Fruit fly (Drosophila melanogaster): Measurements from ENCODE around the gene PolE1.

The PolE1 gene

dm6 chr3R:23346893-23347396, 983 bp upstream of the PolE1 start (continued):
- TF ChIP-seq Hr78 (GFP tag; optimal IDR thresholded peaks at IDR 0.05) (no peak), CG11085 (GFP tag; IDR thresholded peaks at IDR 0.05) (no peak), tx (GFP tag; optimal IDR thresholded peaks at IDR 0.05) (no peak), dmrt99B (tag; optimal IDR thresholded peaks at IDR 0.05) (peak; percentile 69), CG8944 (GFP tag; optimal IDR thresholded peaks at IDR 0.05) (peak; percentile 1), Oaz (GFP tag; IDR thresholded peaks at IDR 0.05) (no peak), ci (GFP tag; IDR thresholded peaks at IDR 0.05) (peak; percentile 71), stc (GFP tag; IDR thresholded peaks at IDR 0.05) (0 out of 2 replicates have a peak, but pooled peaks have one; percentile 44), so (GFP tag; IDR thresholded peaks at IDR 0.05) (no peak), CG32532 (GFP tag; IDR thresholded peaks at IDR 0.05) (peak; percentile 77), Mrtf (GFP tag; IDR thresholded peaks at IDR 0.05) (no peak)

dm6 chr3R:23355829-23356738, 8.2 kb downstream of the PolE1 start, which contains the start of the genes ATPsynCF6 and Sec13:
TSS of gene ATPsynCF6 (minus strand) at chr3R:23356064.
TSS of gene Sec13 (plus strand) at chr3R:23356278.
- TF ChIP-seq Sry-δ (GFP tag; optimal IDR thresholded peaks at IDR 0.05) (peak; percentile 91), stwl (tag; optimal IDR thresholded peaks at IDR 0.05) (peak; percentile 73), CG34422 (GFP tag; IDR thresholded peaks at IDR 0.05) (peak; percentile 11; the same call in 1 of the 3 replicates), h (optimal IDR thresholded peaks at IDR 0.05) (no peak), ranshi (GFP tag; IDR thresholded peaks at IDR 0.05) (no peak; the same call in 1 of the 2 replicates), Rx (GFP tag; IDR thresholded peaks at IDR 0.05) (no peak), CG15601 (tag; optimal IDR thresholded peaks at IDR 0.05) (peak; percentile 37), sd (tag; optimal IDR thresholded peaks at IDR 0.05) (no peak), Mes4 (GFP tag; optimal IDR thresholded peaks at IDR 0.05) (no peak), jing (GFP tag; optimal IDR thresholded peaks at IDR 0.05) (no peak), Sox102F (GFP tag; optimal IDR thresholded peaks at IDR 0.05) (peak; percentile 29), az2 (GFP tag; optimal IDR thresholded peaks at IDR 0.05) (no peak), al (GFP tag; IDR thresholded peaks at IDR 0.05) (peak; percentile 42; the same call in 1 of the 2 replicates), CG6791 (GFP tag; IDR thresholded peaks at IDR 0.05; ENCODE audit: partially characterized antibody) (peak; percentile 91), Lhr (GFP tag; optimal IDR thresholded peaks at IDR 0.05) (no peak), grau (tag; optimal IDR thresholded peaks at IDR 0.05) (peak; percentile 52), gce (GFP tag; IDR thresholded peaks at IDR 0.05) (no peak), Myb (GFP tag; optimal IDR thresholded peaks at IDR 0.05) (peak; percentile 13), NC2β (GFP tag; optimal IDR thresholded peaks at IDR 0.05) (no peak), CG10979 (tag; optimal IDR thresholded peaks at IDR 0.05) (peak; percentile 46), PHDP (tag; optimal IDR thresholded peaks at IDR 0.05) (peak; percentile 28), sima (GFP tag; optimal IDR thresholded peaks at IDR 0.05) (no peak), CG17361 (GFP tag; IDR thresholded peaks at IDR 0.05) (0 out of 3 replicates have a peak, but pooled peaks have one; percentile 52), CG17568 (GFP tag; optimal IDR thresholded peaks at IDR 0.05) (no peak), H15 (GFP tag; IDR thresholded peaks at IDR 0.05) (peak; percentile 44; the same call in 1 of the 3 replicates), CG18476 (GFP tag; optimal IDR thresholded peaks at IDR 0.05) (peak; percentile 29), CG8478 (optimal IDR thresholded peaks at IDR 0.05) (no peak), CG14965 (GFP tag; optimal IDR thresholded peaks at IDR 0.05; ENCODE audit: borderline replicate concordance) (no peak), cwo (GFP tag; optimal IDR thresholded peaks at IDR 0.05) (peak; percentile 33), NFAT (GFP tag; IDR thresholded peaks at IDR 0.05) (peak; percentile 69; the same call in 1 of the 2 replicates), ab (GFP tag; optimal IDR thresholded peaks at IDR 0.05) (no peak), Bgb (GFP tag; IDR thresholded peaks at IDR 0.05; ENCODE audit: partially characterized antibody) (peak; percentile 96), run (tag; optimal IDR thresholded peaks at IDR 0.05) (no peak), Dfd (GFP tag; optimal IDR thresholded peaks at IDR 0.05) (no peak), CG1233 (GFP tag; optimal IDR thresholded peaks at IDR 0.05) (peak; percentile 37), shn (GFP tag; optimal IDR thresholded peaks at IDR 0.05) (no peak), CG32532 (GFP tag; IDR thresholded peaks at IDR 0.05) (peak; percentile 77), aop (GFP tag; IDR thresholded peaks at IDR 0.05) (no peak)
